Worm (Caenorhabditis elegans): Measurements from ENCODE around the gene C04G6.6.

DNA sequence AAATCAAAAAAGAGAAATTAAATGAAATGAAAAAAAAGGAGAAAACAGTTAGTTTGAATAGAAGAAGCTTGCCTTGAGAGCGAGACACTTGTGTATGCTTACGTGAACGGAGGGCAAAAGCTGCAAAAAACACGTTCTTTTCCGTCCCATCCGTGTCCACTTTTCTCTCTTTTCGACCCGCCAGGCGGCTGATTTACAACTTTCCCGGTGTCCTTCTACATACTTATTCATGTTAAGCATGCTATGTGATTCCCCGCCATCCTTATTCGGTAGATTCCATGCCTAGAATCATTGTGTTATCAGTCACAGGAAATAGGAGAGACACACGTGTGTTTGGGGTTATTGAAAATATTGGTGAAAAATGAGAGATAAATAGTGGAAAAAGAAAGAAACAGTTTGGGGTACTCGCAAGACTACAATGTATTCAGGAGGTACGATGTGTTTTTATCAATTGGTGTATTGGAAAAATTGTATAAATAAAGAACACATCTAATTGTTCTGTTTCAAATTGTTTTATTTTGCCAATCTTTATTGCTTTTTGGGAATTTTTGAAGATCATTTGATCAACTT is 42.5 kb upstream of the C04G6.6 start, which contains the start of gene nas-29:
- TF ChIP-seq snpc-4 (tag; optimal IDR thresholded peaks at IDR 0.05) (no peak), nhr-237 (tag; optimal IDR thresholded peaks at IDR 0.05) (no peak), elt-2 (tag; optimal IDR thresholded peaks at IDR 0.05) (peak; percentile 98), ztf-4 (tag; optimal IDR thresholded peaks at IDR 0.05) (no peak), nhr-28 (tag; optimal IDR thresholded peaks at IDR 0.05) (no peak), nhr-76 (tag; optimal IDR thresholded peaks at IDR 0.05) (no peak), elt-1 (tag; optimal IDR thresholded peaks at IDR 0.05) (no peak), jun-1 (tag; optimal IDR thresholded peaks at IDR 0.05) (peak; percentile 20), nhr-12 (tag; optimal IDR thresholded peaks at IDR 0.05) (no peak), nhr-23 (tag; optimal IDR thresholded peaks at IDR 0.05) (no peak), pqm-1 (tag; optimal IDR thresholded peaks at IDR 0.05) (peak; percentile 89), zag-1 (tag; optimal IDR thresholded peaks at IDR 0.05) (no peak), fkh-2 (tag; optimal IDR thresholded peaks at IDR 0.05) (no peak), fkh-10 (GFP tag; optimal IDR thresholded peaks at IDR 0.05) (no peak)
